Fruit fly (Drosophila melanogaster): ENCODE results near the gene CG1637.

- no peak for TF ChIP-seq psq (optimal IDR thresholded peaks at IDR 0.05)
- no peak for TF ChIP-seq Myc (optimal IDR thresholded peaks at IDR 0.05)
These were observed 13.5 kb upstream of the CG1637 start, which contains the start of gene Ork1 for dm6 chrX:10891150-10891549.
